Worm (Caenorhabditis elegans) whole organism, L1 larva: ENCODE measurements around the gene ZK856.5.
A peak's percentile ranks its signal among the peaks of the same experiment; 100 is the strongest.

Experiments
- C04F5.9 ChIP-seq: sonication (generic microtip); optimal IDR thresholded peaks from 2 replicates; lab custom pipeline; 2016; ENCODE audit warnings: missing genetic modification characterization, missing compliant biosample characterization
- C16A3.4 ChIP-seq: fragments of 150-350 bp; optimal IDR thresholded peaks from 2 replicates; lab custom pipeline; 2014; ENCODE audit warnings: missing biosample characterization, missing genetic modification characterization
- alr-1 ChIP-seq: fragments of 200-800 bp; sonication (Bioruptor generic); optimal IDR thresholded peaks from 2 replicates; lab custom pipeline; 2018; ENCODE audit warnings: borderline replicate concordance, mild to moderate bottlenecking, missing genetic modification characterization, missing compliant biosample characterization
- ama-1 ChIP-seq: fragments of 150-350 bp; optimal IDR thresholded peaks from 2 replicates; lab custom pipeline; 2014
- ceh-8 ChIP-seq: fragments of 200-800 bp; sonication (Bioruptor generic); optimal IDR thresholded peaks from 2 replicates; lab custom pipeline; 2018; ENCODE audit warnings: mild to moderate bottlenecking, missing genetic modification characterization, moderate library complexity, missing compliant biosample characterization
- ceh-88 ChIP-seq: fragments of 200-800 bp; sonication (Bioruptor generic); IDR thresholded peaks from 2 replicates; pipeline ENCODE4 v1.3.6; 2022; ENCODE audit warnings: missing genetic modification characterization, missing compliant biosample characterization
- ces-1 ChIP-seq: fragments of 150-350 bp; optimal IDR thresholded peaks from 2 replicates; lab custom pipeline; 2014; ENCODE audit warnings: missing biosample characterization, missing genetic modification reagents, missing genetic modification characterization
- dpl-1 ChIP-seq, 3 experiments: fragments of 150-350 bp in 2 of 3; sonication (generic microtip) in 1 of 3; optimal IDR thresholded peaks; 2 replicates each; lab custom pipeline; 2014 to 2017; ENCODE audit warnings: missing biosample characterization in 3 of 3, missing genetic modification characterization in 3 of 3, missing genetic modification reagents in 3 of 3
- egl-13 ChIP-seq: sonication (generic microtip); optimal IDR thresholded peaks from 2 replicates; lab custom pipeline; 2016; ENCODE audit warnings: missing genotype, missing genetic modification reagents, missing genetic modification characterization, missing compliant biosample characterization
- egl-27 ChIP-seq, 2 experiments: fragments of 150-350 bp in 1 of 2; sonication (generic microtip); optimal IDR thresholded peaks; 3 replicates each; lab custom pipeline; 2017 to 2018; ENCODE audit warnings: missing biosample characterization in 2 of 2, missing genetic modification characterization in 2 of 2, missing genetic modification reagents in 2 of 2
- ets-5 ChIP-seq: fragments of 200-800 bp; sonication (Bioruptor generic); IDR thresholded peaks from 2 replicates; pipeline ENCODE4 v1.3.6; 2022; ENCODE audit warnings: missing genetic modification characterization, missing compliant biosample characterization
- fkh-10 ChIP-seq: sonication (generic microtip); optimal IDR thresholded peaks from 2 replicates; lab custom pipeline; 2017; ENCODE audit warnings: missing biosample characterization, missing genetic modification reagents, missing genetic modification characterization
- fkh-8 ChIP-seq: sonication (generic microtip); optimal IDR thresholded peaks from 2 replicates; lab custom pipeline; 2016; ENCODE audit warnings: mild to moderate bottlenecking, missing genetic modification characterization, missing compliant biosample characterization
- grh-1 ChIP-seq: fragments of 200-800 bp; sonication (Bioruptor generic); IDR thresholded peaks from 2 replicates; pipeline ENCODE4 v1.3.6; 2022; ENCODE audit warnings: missing genetic modification reagents, missing genetic modification characterization, missing compliant biosample characterization
- hpl-2 ChIP-seq: fragments of 150-350 bp; optimal IDR thresholded peaks from 2 replicates; lab custom pipeline; 2014; ENCODE audit warnings: missing biosample characterization, missing genetic modification reagents, missing genetic modification characterization
- irx-1 ChIP-seq: sonication (generic microtip); optimal IDR thresholded peaks from 2 replicates; lab custom pipeline; 2016; ENCODE audit warnings: missing genetic modification characterization, missing compliant biosample characterization
- isw-1 ChIP-seq: fragments of 200-800 bp; sonication (Bioruptor generic); IDR thresholded peaks from 2 replicates; pipeline ENCODE4 v1.3.6; 2022; ENCODE audit warnings: missing genetic modification characterization, missing compliant biosample characterization
- lin-13 ChIP-seq: fragments of 150-350 bp; optimal IDR thresholded peaks from 2 replicates; lab custom pipeline; 2014; ENCODE audit warnings: missing biosample characterization, missing genetic modification reagents, missing genetic modification characterization
- lin-35 ChIP-seq, 2 experiments: fragments of 150-350 bp; optimal IDR thresholded peaks; 2 replicates each; lab custom pipeline; 2014; ENCODE audit warnings: missing biosample characterization in 2 of 2, missing genetic modification characterization in 2 of 2, missing genetic modification reagents in 2 of 2
- lin-39 ChIP-seq: fragments of 150-350 bp; optimal IDR thresholded peaks from 2 replicates; lab custom pipeline; 2014; ENCODE audit warnings: missing biosample characterization, missing genetic modification reagents, missing genetic modification characterization
- lir-3 ChIP-seq: sonication (generic microtip); optimal IDR thresholded peaks from 2 replicates; lab custom pipeline; 2016; ENCODE audit warnings: mild to moderate bottlenecking, missing genetic modification characterization, moderate library complexity, missing compliant biosample characterization; ENCODE audit not compliant: poor library complexity
- mep-1 ChIP-seq: fragments of 150-350 bp; optimal IDR thresholded peaks from 2 replicates; lab custom pipeline; 2014; ENCODE audit warnings: missing biosample characterization, missing genetic modification characterization
- nhr-19 ChIP-seq: fragments of 200-800 bp; sonication (Bioruptor generic); conservative IDR thresholded peaks from 2 replicates; pipeline ENCODE4 v1.3.6; 2022; ENCODE audit warnings: missing genetic modification characterization, missing compliant biosample characterization
- nhr-47 ChIP-seq: sonication (generic microtip); optimal IDR thresholded peaks from 2 replicates; lab custom pipeline; 2016; ENCODE audit warnings: mild to moderate bottlenecking, missing genetic modification characterization, moderate library complexity, missing compliant biosample characterization
- nhr-71 ChIP-seq: sonication (generic microtip); optimal IDR thresholded peaks from 2 replicates; lab custom pipeline; 2016; ENCODE audit warnings: mild to moderate bottlenecking, missing genetic modification characterization, moderate library complexity, missing compliant biosample characterization
- nhr-76 ChIP-seq: sonication (generic microtip); optimal IDR thresholded peaks from 2 replicates; lab custom pipeline; 2017; ENCODE audit warnings: missing biosample characterization, missing genetic modification characterization
- nhr-84 ChIP-seq: sonication (generic microtip); optimal IDR thresholded peaks from 2 replicates; lab custom pipeline; 2017; ENCODE audit warnings: missing biosample characterization, missing genetic modification characterization
- nhr-90 ChIP-seq: sonication (generic microtip); optimal IDR thresholded peaks from 2 replicates; lab custom pipeline; 2016; ENCODE audit warnings: mild to moderate bottlenecking, missing genetic modification characterization, missing compliant biosample characterization; ENCODE audit not compliant: poor library complexity
- pag-3 ChIP-seq: sonication (generic microtip); optimal IDR thresholded peaks from 2 replicates; lab custom pipeline; 2017; ENCODE audit warnings: missing genetic modification characterization, mild to moderate bottlenecking, missing compliant biosample characterization, antibody characterized with exemption, borderline replicate concordance; ENCODE audit not compliant: insufficient read depth
- pax-3 ChIP-seq: fragments of 200-800 bp; sonication (Bioruptor generic); optimal IDR thresholded peaks from 2 replicates; lab custom pipeline; 2018; ENCODE audit warnings: mild to moderate bottlenecking, missing genetic modification characterization, moderate library complexity, missing compliant biosample characterization
- rnt-1 ChIP-seq: sonication (generic microtip); optimal IDR thresholded peaks from 2 replicates; lab custom pipeline; 2016; ENCODE audit warnings: mild to moderate bottlenecking, missing genetic modification characterization, moderate library complexity, missing compliant biosample characterization
- snpc-4 ChIP-seq: fragments of 150-350 bp; optimal IDR thresholded peaks from 2 replicates; lab custom pipeline; 2014; ENCODE audit warnings: missing biosample characterization, missing genetic modification characterization
- snu-23 ChIP-seq: sonication (generic microtip); optimal IDR thresholded peaks from 2 replicates; lab custom pipeline; 2016; ENCODE audit warnings: missing genetic modification characterization, missing compliant biosample characterization
- sox-4 ChIP-seq: sonication (generic microtip); optimal IDR thresholded peaks from 2 replicates; lab custom pipeline; 2016; ENCODE audit warnings: missing genetic modification characterization, missing compliant biosample characterization
- sptf-1 ChIP-seq: fragments of 150-350 bp; optimal IDR thresholded peaks from 2 replicates; lab custom pipeline; 2014; ENCODE audit warnings: missing biosample characterization, missing genetic modification characterization
- sup-37 ChIP-seq: fragments of 200-800 bp; sonication (Bioruptor generic); optimal IDR thresholded peaks from 2 replicates; lab custom pipeline; 2018; ENCODE audit warnings: mild to moderate bottlenecking, missing genetic modification characterization, missing compliant biosample characterization
- swsn-7 ChIP-seq: sonication (generic microtip); optimal IDR thresholded peaks from 2 replicates; lab custom pipeline; 2016; ENCODE audit warnings: missing genetic modification characterization, missing compliant biosample characterization
- tbx-2 ChIP-seq: sonication (generic microtip); optimal IDR thresholded peaks from 2 replicates; lab custom pipeline; 2016; ENCODE audit warnings: missing genetic modification characterization, missing compliant biosample characterization
- tlp-1 ChIP-seq: fragments of 150-350 bp; optimal IDR thresholded peaks from 2 replicates; lab custom pipeline; 2014; ENCODE audit warnings: missing biosample characterization, missing genetic modification characterization
- unc-130 ChIP-seq: fragments of 150-350 bp; optimal IDR thresholded peaks from 2 replicates; lab custom pipeline; 2017; ENCODE audit warnings: missing biosample characterization, missing genetic modification characterization, inconsistent platforms
- unc-98 ChIP-seq: fragments of 200-800 bp; sonication (Bioruptor generic); IDR thresholded peaks from 2 replicates; pipeline ENCODE4 v1.3.6; 2022; ENCODE audit warnings: missing genetic modification characterization, missing compliant biosample characterization
- vab-15 ChIP-seq: sonication (generic microtip); optimal IDR thresholded peaks from 2 replicates; lab custom pipeline; 2017; ENCODE audit warnings: missing genotype, mild to moderate bottlenecking, missing genetic modification characterization, missing compliant biosample characterization
- zag-1 ChIP-seq: fragments of 150-350 bp; optimal IDR thresholded peaks from 2 replicates; lab custom pipeline; 2014; ENCODE audit warnings: missing biosample characterization, missing genetic modification characterization
- zip-4 ChIP-seq: fragments of 200-800 bp; sonication (Bioruptor generic); optimal IDR thresholded peaks from 2 replicates; lab custom pipeline; 2018; ENCODE audit warnings: mild to moderate bottlenecking, missing genetic modification characterization, moderate library complexity, missing compliant biosample characterization
- ztf-11 ChIP-seq, 2 experiments: sonication (generic microtip); optimal IDR thresholded peaks; 2 replicates each; lab custom pipeline; 2016 to 2017; ENCODE audit warnings: missing genetic modification characterization in 2 of 2, missing biosample characterization in 1 of 2, missing compliant biosample characterization in 1 of 2

ZK856.5 gene

ce11 chrV:10178166-10178565 is 11.8 kb downstream of the ZK856.5 start (continued):
- TF ChIP-seq lin-13 (peak; percentile 40), zag-1 (tag; lab: Kevin White, UChicago) (no peak), C04F5.9 (peak; percentile 52), ztf-11 (tag; optimal IDR thresholded peaks at IDR 0.05; lab: Kevin White, UChicago) (peak in 1 of 2 experiments; percentile 60), pax-3 (tag; lab: Kevin White, UChicago) (peak; percentile 78), nhr-47 (tag; lab: Kevin White, UChicago) (peak; percentile 85), hpl-2 (GFP tag; lab: Kevin White, UChicago) (no peak), ceh-88 (GFP tag; lab: Robert Waterston, UW) (peak; percentile 59), lir-3 (tag; lab: Kevin White, UChicago) (peak; percentile 83), tlp-1 (tag; lab: Kevin White, UChicago) (no peak), egl-13 (tag; lab: Kevin White, UChicago) (peak; percentile 70), nhr-71 (tag; lab: Kevin White, UChicago) (peak; percentile 84), fkh-8 (peak; percentile 85), snu-23 (GFP tag; lab: Kevin White, UChicago) (peak; percentile 81), swsn-7 (tag; lab: Kevin White, UChicago) (peak; percentile 71), grh-1 (GFP tag; lab: Robert Waterston, UW) (peak; percentile 91), dpl-1 (GFP tag; optimal IDR thresholded peaks at IDR 0.05; lab: Kevin White, UChicago) (peak; percentile 32 to 56 (median 39)), nhr-90 (peak; percentile 80), ceh-8 (GFP tag; lab: Kevin White, UChicago) (no peak), alr-1 (tag; lab: Kevin White, UChicago) (no peak), C16A3.4 (tag; lab: Kevin White, UChicago) (peak; percentile 44), mep-1 (peak; percentile 37), isw-1 (GFP tag; lab: Robert Waterston, UW) (peak; percentile 63), nhr-19 (GFP tag; lab: Robert Waterston, UW) (peak; percentile 77), ces-1 (GFP tag; lab: Kevin White, UChicago) (no peak), lin-39 (tag; lab: Kevin White, UChicago) (no peak), fkh-10 (no peak), vab-15 (tag; lab: Kevin White, UChicago) (peak; percentile 62), lin-35 (GFP tag; optimal IDR thresholded peaks at IDR 0.05; lab: Kevin White, UChicago) (peak; percentile 50 to 76), tbx-2 (tag; lab: Kevin White, UChicago) (peak; percentile 75), nhr-84 (tag; lab: Kevin White, UChicago) (no peak), ets-5 (no peak), sptf-1 (tag; lab: Kevin White, UChicago) (no peak), sox-4 (tag; lab: Kevin White, UChicago) (peak; percentile 41), sup-37 (GFP tag; lab: Kevin White, UChicago) (peak; percentile 15), snpc-4 (tag; lab: Kevin White, UChicago) (peak; percentile 54), rnt-1 (tag; lab: Kevin White, UChicago) (peak; percentile 29), nhr-76 (tag; lab: Kevin White, UChicago) (no peak), irx-1 (tag; lab: Kevin White, UChicago) (peak; percentile 34), unc-98 (no peak), unc-130 (tag; lab: Kevin White, UChicago) (peak; percentile 39), zip-4 (GFP tag; lab: Kevin White, UChicago) (no peak), pag-3 (tag; lab: Kevin White, UChicago) (peak; percentile 41), egl-27 (tag; optimal IDR thresholded peaks at IDR 0.05; lab: Kevin White, UChicago) (no peak), ama-1 (no peak)
